Fruit fly (Drosophila melanogaster): Measurements from ENCODE around the gene CG12985.

CG12985 gene

DNA sequence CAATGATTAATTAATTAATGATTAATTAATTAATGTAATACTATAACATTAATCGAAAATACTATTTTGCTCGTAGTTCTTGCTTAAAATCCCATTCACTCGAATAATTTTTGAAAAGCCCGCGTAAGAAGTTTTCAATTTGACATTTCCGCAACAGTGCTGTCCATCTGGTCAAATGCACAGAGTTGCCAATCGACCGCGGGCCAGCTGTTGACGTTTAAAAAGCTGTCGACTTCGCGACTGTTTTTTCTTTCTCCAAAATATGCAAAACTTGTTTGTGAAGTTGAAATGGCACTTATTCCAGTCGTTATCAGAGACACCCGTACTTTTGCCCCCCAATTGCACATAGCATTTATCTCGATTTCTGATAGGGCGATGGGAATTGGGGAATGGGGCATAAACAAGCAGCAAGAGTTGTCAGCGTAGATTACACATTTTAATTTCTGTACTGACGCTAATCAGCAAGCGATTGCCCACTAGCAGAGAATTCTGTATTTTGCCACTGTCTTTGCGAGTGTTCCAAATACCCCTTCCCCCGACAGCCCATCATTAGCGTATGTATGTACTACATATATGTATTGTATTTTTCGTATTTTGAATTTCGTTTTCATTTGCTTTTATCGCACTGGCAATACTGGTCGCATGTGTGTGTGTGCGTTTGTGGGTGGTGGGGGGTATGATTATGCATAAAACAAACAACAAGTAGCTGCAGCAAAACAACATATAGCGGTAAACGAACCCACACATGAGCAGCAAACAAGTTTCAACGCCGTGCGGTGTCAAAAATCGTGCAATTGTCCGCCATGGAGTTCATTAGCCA, 26.9 kb upstream of the CG12985 start, which contains the start of gene Srx (continued):
- TF ChIP-seq CG2116 (GFP tag; optimal IDR thresholded peaks at IDR 0.05) (peak; percentile 53), zfh2 (GFP tag; optimal IDR thresholded peaks at IDR 0.05) (peak; percentile 12), CG1792 (GFP tag; optimal IDR thresholded peaks at IDR 0.05) (no peak), CG12299 (tag; optimal IDR thresholded peaks at IDR 0.05) (peak; percentile 17), gro (GFP tag; optimal IDR thresholded peaks at IDR 0.05) (peak; percentile 0), CG10209 (GFP tag; optimal IDR thresholded peaks at IDR 0.05) (peak; percentile 15), Pdp1 (GFP tag; optimal IDR thresholded peaks at IDR 0.05) (peak; percentile 26 to 72), CG10543 (GFP tag; optimal IDR thresholded peaks at IDR 0.05) (peak; percentile 77), Dref (GFP tag; IDR thresholded peaks at IDR 0.05) (peak; percentile 35; the same call in 1 of the 2 replicates), HmgZ (tag; optimal IDR thresholded peaks at IDR 0.05) (peak; percentile 12), Lhr (GFP tag; optimal IDR thresholded peaks at IDR 0.05) (peak; percentile 23), ken (GFP tag; IDR thresholded peaks at IDR 0.05) (no peak), Sry-δ (GFP tag; optimal IDR thresholded peaks at IDR 0.05) (peak; percentile 21), ATbp (GFP tag; optimal IDR thresholded peaks at IDR 0.05) (peak; percentile 42), CG7556 (GFP tag; optimal IDR thresholded peaks at IDR 0.05) (peak; percentile 5), CG30403 (GFP tag; optimal IDR thresholded peaks at IDR 0.05) (peak; percentile 28), CG9932 (GFP tag; IDR thresholded peaks at IDR 0.05) (0 out of 2 replicates have a peak, but pooled peaks have one; percentile 17), HLH54F (GFP tag; optimal IDR thresholded peaks at IDR 0.05) (peak; percentile 26), Fer1 (GFP tag; optimal IDR thresholded peaks at IDR 0.05) (peak; percentile 23), Bgb (GFP tag; IDR thresholded peaks at IDR 0.05; ENCODE audit: partially characterized antibody) (no peak), org-1 (GFP tag; optimal IDR thresholded peaks at IDR 0.05) (peak; percentile 24), CG13296 (GFP tag; optimal IDR thresholded peaks at IDR 0.05) (peak; percentile 25), CG34376 (GFP tag; optimal IDR thresholded peaks at IDR 0.05) (peak; percentile 79), ac (GFP tag; optimal IDR thresholded peaks at IDR 0.05) (no peak), HHEX (GFP tag; optimal IDR thresholded peaks at IDR 0.05) (peak; percentile 23), CG13287 (GFP tag; IDR thresholded peaks at IDR 0.05; ENCODE audit: partially characterized antibody) (peak; percentile 14; the same call in 1 of the 2 replicates), mirr (GFP tag; optimal IDR thresholded peaks at IDR 0.05) (peak; percentile 51), Antp (GFP tag; optimal IDR thresholded peaks at IDR 0.05) (peak; percentile 11), Hr51 (GFP tag; optimal IDR thresholded peaks at IDR 0.05) (peak in 1 of 2 experiments; percentile 25), CrebB (tag; optimal IDR thresholded peaks at IDR 0.05) (peak; percentile 13), CG18599 (GFP tag; optimal IDR thresholded peaks at IDR 0.05) (peak; percentile 60), Myb (GFP tag; optimal IDR thresholded peaks at IDR 0.05) (peak; percentile 81), CG14441 (GFP tag; IDR thresholded peaks at IDR 0.05) (0 out of 2 replicates have a peak, but pooled peaks have one; percentile 33), trem (tag; optimal IDR thresholded peaks at IDR 0.05) (peak; percentile 66), Sin3A (optimal IDR thresholded peaks at IDR 0.05) (peak; percentile 11), stwl (tag; optimal IDR thresholded peaks at IDR 0.05) (peak; percentile 7), CoRest (tag; optimal IDR thresholded peaks at IDR 0.05) (peak; percentile 41), Taf1 (GFP tag; IDR thresholded peaks at IDR 0.05) (no peak), Ada2b (GFP tag; IDR thresholded peaks at IDR 0.05) (no peak), Scr (GFP tag; IDR thresholded peaks at IDR 0.05; ENCODE audit: partially characterized antibody) (peak; percentile 26; the same call in 1 of the 2 replicates), Ets97D (GFP tag; optimal IDR thresholded peaks at IDR 0.05) (peak; percentile 66), CG4282 (GFP tag; optimal IDR thresholded peaks at IDR 0.05) (no peak), grau (tag; optimal IDR thresholded peaks at IDR 0.05) (peak; percentile 5), gsb-n (tag; optimal IDR thresholded peaks at IDR 0.05) (no peak), slbo (GFP tag; IDR thresholded peaks at IDR 0.05) (0 out of 2 replicates have a peak, but pooled peaks have one; percentile 17), CG12659 (GFP tag; optimal IDR thresholded peaks at IDR 0.05) (peak; percentile 27), CG4328 (GFP tag; optimal IDR thresholded peaks at IDR 0.05) (peak; percentile 34), Ets65A (GFP tag) (peak; percentile 68)

Measured in whole organism, embryonic.